Worm (Caenorhabditis elegans) whole organism, dauer: ENCODE measurements around the gene F09E5.8.

Experiments used
- unc-62 ChIP-seq: sonication (generic microtip); optimal IDR thresholded peaks from 2 replicates; lab custom pipeline; 2017; ENCODE audit warnings: missing biosample characterization, missing genetic modification reagents, missing genetic modification characterization

Gene F09E5.8

DNA sequence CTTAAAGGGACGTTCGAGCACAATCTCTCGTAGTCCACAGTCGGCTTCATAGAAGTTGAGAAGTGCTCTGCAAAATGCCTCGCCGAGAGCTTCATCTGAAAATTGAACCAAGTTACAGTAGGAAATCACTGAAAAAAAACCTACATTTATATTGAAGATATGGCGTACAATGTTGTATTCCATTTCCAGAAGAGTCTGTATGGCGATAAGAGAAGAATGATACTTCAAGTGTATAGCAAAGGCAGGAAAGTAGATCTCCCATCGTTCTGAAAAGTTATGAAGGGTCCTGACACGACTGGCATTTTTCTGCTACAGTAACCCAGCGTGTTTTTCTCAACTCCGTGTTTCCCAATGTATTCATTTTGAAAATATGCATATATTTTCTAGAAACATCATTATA is 33.8 kb downstream of the F09E5.8 start:
- TF ChIP-seq unc-62 (GFP tag; lab: Kevin White, UChicago), result no peak

ce11 chrII:5387217-5387616 is 36.7 kb downstream of the F09E5.8 start, which contains the start of gene ccpp-6:
Gene ccpp-6 (minus strand): TSS chrII:5387317.
- no peak for TF ChIP-seq unc-62 (GFP tag; lab: Kevin White, UChicago)

- TF ChIP-seq unc-62 (GFP tag; lab: Kevin White, UChicago), result no peak
Observed at ce11 chrII:5388786-5389421, 38.4 kb downstream of the F09E5.8 start, which contains the start of gene rsp-4. Gene rsp-4 (minus strand): TSS chrII:5388836.

ce11 chrII:5389831-5390323 is 39.4 kb downstream of the F09E5.8 start, which contains the start of gene ndx-6:
Gene ndx-6 (minus strand): TSS chrII:5389881.
- TF ChIP-seq unc-62 (GFP tag; lab: Kevin White, UChicago), result no peak

- no peak for TF ChIP-seq unc-62 (GFP tag; lab: Kevin White, UChicago)
Observed at ce11 chrII:5391447-5391846, 41.0 kb downstream of the F09E5.8 start.

ce11 chrII:5393090-5393489 is 42.6 kb downstream of the F09E5.8 start, which contains the start of gene brap-2:
Gene brap-2 (minus strand): TSS chrII:5393190.
- TF ChIP-seq unc-62 (GFP tag; lab: Kevin White, UChicago), result no peak

DNA sequence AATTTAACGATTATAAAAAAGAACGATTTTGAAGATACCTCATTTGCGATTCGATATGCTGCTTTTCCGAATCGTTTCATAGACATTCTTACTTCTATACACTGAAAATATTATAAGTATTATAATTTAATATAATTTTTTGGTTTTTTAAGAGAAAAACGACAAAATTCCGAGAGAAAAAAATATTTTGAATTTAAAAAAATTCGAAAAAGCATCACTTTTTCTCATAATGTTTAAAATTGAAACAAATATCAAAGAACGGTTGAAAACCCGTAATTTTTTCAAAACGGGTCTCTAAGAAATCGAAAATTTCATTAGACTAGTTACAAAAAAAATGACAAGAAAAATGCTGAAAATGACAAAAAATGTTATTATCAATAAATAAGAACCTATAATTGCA is 45.1 kb downstream of the F09E5.8 start, which contains the start of gene pink-1:
pink-1 (minus strand) TSS at position 101 of the 400 bp plus-strand sequence.
- no peak for TF ChIP-seq unc-62 (GFP tag; lab: Kevin White, UChicago)

ce11 chrII:5398779-5399178 is 48.3 kb downstream of the F09E5.8 start, which contains the start of gene fbxl-3:
Gene fbxl-3 (minus strand): TSS chrII:5398902.
- TF ChIP-seq unc-62 (GFP tag; lab: Kevin White, UChicago), result no peak

- TF ChIP-seq unc-62 (GFP tag; lab: Kevin White, UChicago), result no peak
Observed at ce11 chrII:5399201-5399600, 48.7 kb downstream of the F09E5.8 start, which contains the start of gene mog-5. Gene mog-5 (plus strand): TSS chrII:5399538.
